Fruit fly (Drosophila melanogaster) whole organism: Measurements from ENCODE around the gene Pcd.

ENCODE experiments used
- CG8478 ChIP-seq: fragments of >200 bp; optimal IDR thresholded peaks from 2 replicates; lab custom pipeline; 2018; ENCODE audit warnings: inconsistent platforms
- Dll ChIP-seq: fragments of >200 bp; optimal IDR thresholded peaks from 2 replicates; lab custom pipeline; 2017
- pan ChIP-seq: fragments of >200 bp; optimal IDR thresholded peaks from 2 replicates; lab custom pipeline; 2017
- psq ChIP-seq: fragments of >200 bp; optimal IDR thresholded peaks from 2 replicates; lab custom pipeline; 2017
- usp ChIP-seq: fragments of >200 bp; optimal IDR thresholded peaks from 2 replicates; lab custom pipeline; 2017; ENCODE audit warnings: missing biosample characterization, missing genetic modification characterization, mixed read lengths

DNA sequence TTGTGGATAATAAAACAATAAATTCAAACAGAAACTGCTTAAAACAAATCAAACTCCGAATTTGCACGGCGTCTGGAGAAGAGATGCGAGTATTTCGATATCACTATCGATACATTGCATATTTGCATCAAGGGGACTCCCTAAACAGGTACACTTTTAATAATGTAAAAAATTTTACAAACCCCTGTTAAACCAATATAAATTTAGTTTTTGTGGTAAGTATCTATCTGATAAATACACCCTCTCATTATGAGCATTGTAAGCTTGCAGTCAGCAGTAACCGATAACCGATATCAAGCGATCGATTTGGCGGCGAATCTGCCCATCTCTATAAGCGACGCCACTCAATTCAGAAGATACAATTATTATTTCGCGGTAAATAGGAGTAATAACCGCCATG lies 47.6 kb upstream of the Pcd start, which contains the start of the genes Bub3 and Cap-D2:
- no peak for TF ChIP-seq psq (lab: Kevin White, UChicago)
- TF ChIP-seq CG8478 = no peak
- TF ChIP-seq pan (lab: Kevin White, UChicago) = no peak
- TF ChIP-seq Dll (lab: Kevin White, UChicago) = no peak
- TF ChIP-seq usp (GFP tag; lab: Kevin White, UChicago) = no peak
